Fruit fly (Drosophila melanogaster): ENCODE results near the gene ome.

DNA sequence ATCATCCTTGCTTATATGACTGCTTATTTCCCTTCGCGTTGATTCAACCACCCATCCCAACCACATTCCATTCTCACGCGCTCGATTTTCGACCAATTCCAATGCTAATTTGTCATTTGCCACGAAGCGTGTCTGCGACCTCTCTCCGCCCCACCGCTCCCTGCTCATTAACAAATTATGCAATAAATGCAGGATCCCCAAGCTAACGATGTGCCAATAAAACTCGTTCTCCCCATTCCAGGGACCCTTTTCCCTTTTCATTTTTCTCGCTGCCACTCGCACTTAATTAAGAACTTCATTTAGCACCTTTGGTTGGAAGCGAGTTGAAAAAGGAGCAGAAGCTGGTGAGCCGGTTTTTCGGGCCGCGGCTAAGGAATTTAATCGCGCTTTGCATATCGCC is 26.7 kb upstream of the ome start:
- TF ChIP-seq CG9705 (GFP tag; optimal IDR thresholded peaks at IDR 0.05) (no peak), Myc (optimal IDR thresholded peaks at IDR 0.05) (no peak), Vsx2 (GFP tag; optimal IDR thresholded peaks at IDR 0.05; ENCODE audit: partially characterized antibody) (no peak), Hr78 (GFP tag; optimal IDR thresholded peaks at IDR 0.05) (no peak), pan (optimal IDR thresholded peaks at IDR 0.05) (no peak), CG32264 (GFP tag; optimal IDR thresholded peaks at IDR 0.05) (no peak), Dif (GFP tag; optimal IDR thresholded peaks at IDR 0.05; ENCODE audit: partially characterized antibody) (no peak), h (GFP tag; optimal IDR thresholded peaks at IDR 0.05) (no peak)

All from whole organism, wandering third instar larva.